Worm (Caenorhabditis elegans) whole organism, mixed stage, embryonic: Measurements from ENCODE around the gene F55H2.7.

Experiments
- bed-3 ChIP-seq: fragments of 200-800 bp; sonication (Bioruptor generic); optimal IDR thresholded peaks from 3 replicates; lab custom pipeline; 2018; ENCODE audit warnings: mild to moderate bottlenecking, missing genetic modification characterization, moderate library complexity, missing compliant biosample characterization
- blmp-1 ChIP-seq: fragments of 150-350 bp; optimal IDR thresholded peaks from 2 replicates; lab custom pipeline; 2014; ENCODE audit warnings: missing biosample characterization, missing genetic modification characterization
- ceh-39 ChIP-seq: fragments of 150-350 bp; optimal IDR thresholded peaks from 2 replicates; lab custom pipeline; 2014; ENCODE audit warnings: missing biosample characterization, missing genetic modification characterization
- ceh-83 ChIP-seq: fragments of 200-800 bp; sonication (Bioruptor generic); optimal IDR thresholded peaks from 2 replicates; lab custom pipeline; 2018; ENCODE audit warnings: mild to moderate bottlenecking, missing genetic modification characterization, missing compliant biosample characterization
- ces-1 ChIP-seq: fragments of 150-350 bp; optimal IDR thresholded peaks from 2 replicates; lab custom pipeline; 2014; ENCODE audit warnings: missing biosample characterization, missing genetic modification reagents, missing genetic modification characterization
- cnd-1 ChIP-seq: fragments of 200-800 bp; sonication (Bioruptor generic); optimal IDR thresholded peaks from 2 replicates; lab custom pipeline; 2018; ENCODE audit warnings: mild to moderate bottlenecking, missing genetic modification characterization, missing compliant biosample characterization
- drap-1 ChIP-seq: fragments of 200-800 bp; sonication (Bioruptor generic); optimal IDR thresholded peaks from 3 replicates; lab custom pipeline; 2018; ENCODE audit warnings: mild to moderate bottlenecking, missing genetic modification characterization, missing compliant biosample characterization
- elt-1 ChIP-seq: sonication (generic microtip); optimal IDR thresholded peaks from 2 replicates; lab custom pipeline; 2017; ENCODE audit warnings: missing genetic modification characterization, mild to moderate bottlenecking, missing compliant biosample characterization, antibody characterized with exemption, moderate library complexity, borderline replicate concordance; ENCODE audit not compliant: insufficient read depth
- elt-3 ChIP-seq: fragments of 150-350 bp; optimal IDR thresholded peaks from 2 replicates; lab custom pipeline; 2014; ENCODE audit warnings: missing biosample characterization, missing genetic modification characterization
- ham-2 ChIP-seq: fragments of 200-800 bp; sonication (Bioruptor generic); optimal IDR thresholded peaks from 2 replicates; lab custom pipeline; 2018; ENCODE audit warnings: mild to moderate bottlenecking, missing genetic modification characterization, missing compliant biosample characterization
- hlh-1 ChIP-seq: fragments of 150-350 bp; optimal IDR thresholded peaks from 2 replicates; lab custom pipeline; 2014; ENCODE audit warnings: missing biosample characterization, missing genetic modification reagents, missing genetic modification characterization
- lin-13 ChIP-seq: fragments of 150-350 bp; optimal IDR thresholded peaks from 2 replicates; lab custom pipeline; 2014; ENCODE audit warnings: missing biosample characterization, missing genetic modification characterization
- lsy-2 ChIP-seq: fragments of 150-350 bp; optimal IDR thresholded peaks from 2 replicates; lab custom pipeline; 2014; ENCODE audit warnings: missing biosample characterization, missing genetic modification characterization
- mab-5 ChIP-seq: fragments of 150-350 bp; optimal IDR thresholded peaks from 2 replicates; lab custom pipeline; 2014; ENCODE audit warnings: missing biosample characterization, missing genetic modification characterization
- mep-1 ChIP-seq: fragments of 150-350 bp; optimal IDR thresholded peaks from 2 replicates; lab custom pipeline; 2017; ENCODE audit warnings: missing biosample characterization, missing genetic modification reagents, missing genetic modification characterization, inconsistent platforms
- mls-2 ChIP-seq: sonication (generic microtip); optimal IDR thresholded peaks from 2 replicates; lab custom pipeline; 2016; ENCODE audit warnings: mild to moderate bottlenecking, missing genetic modification characterization, moderate library complexity, missing compliant biosample characterization
- nhr-12 ChIP-seq: fragments of 150-350 bp; optimal IDR thresholded peaks from 2 replicates; lab custom pipeline; 2014; ENCODE audit warnings: missing biosample characterization, missing genetic modification characterization
- nhr-2 ChIP-seq: fragments of 150-350 bp; optimal IDR thresholded peaks from 2 replicates; lab custom pipeline; 2014; ENCODE audit warnings: missing biosample characterization, missing genetic modification characterization
- nhr-237 ChIP-seq: fragments of 150-350 bp; optimal IDR thresholded peaks from 2 replicates; lab custom pipeline; 2014; ENCODE audit warnings: missing biosample characterization, missing genetic modification characterization
- nhr-28 ChIP-seq: fragments of 150-350 bp; optimal IDR thresholded peaks from 2 replicates; lab custom pipeline; 2014; ENCODE audit warnings: missing biosample characterization, missing genetic modification characterization
- nhr-76 ChIP-seq: sonication (generic microtip); optimal IDR thresholded peaks from 2 replicates; lab custom pipeline; 2017; ENCODE audit warnings: missing biosample characterization, missing genetic modification characterization
- pha-4 ChIP-seq: fragments of 150-350 bp; optimal IDR thresholded peaks from 2 replicates; lab custom pipeline; 2018; ENCODE audit warnings: missing biosample characterization, missing genetic modification reagents, missing genetic modification characterization
- sem-2 ChIP-seq: fragments of 200-800 bp; sonication (Bioruptor generic); optimal IDR thresholded peaks from 2 replicates; lab custom pipeline; 2018; ENCODE audit warnings: mild to moderate bottlenecking, missing genetic modification characterization, missing compliant biosample characterization
- sptf-1 ChIP-seq: sonication (generic microtip); optimal IDR thresholded peaks from 2 replicates; lab custom pipeline; 2017; ENCODE audit warnings: mild to moderate bottlenecking, missing genetic modification characterization, moderate library complexity, missing compliant biosample characterization
- tbx-8 ChIP-seq: fragments of 200-800 bp; sonication (Bioruptor generic); optimal IDR thresholded peaks from 2 replicates; lab custom pipeline; 2018; ENCODE audit warnings: mild to moderate bottlenecking, missing genetic modification characterization, moderate library complexity, missing compliant biosample characterization
- unc-120 ChIP-seq: sonication (generic microtip); optimal IDR thresholded peaks from 2 replicates; lab custom pipeline; 2017; ENCODE audit warnings: missing genetic modification characterization, missing compliant biosample characterization; ENCODE audit not compliant: poor library complexity, severe bottlenecking
- unc-62 ChIP-seq: fragments of 150-350 bp; optimal IDR thresholded peaks from 2 replicates; lab custom pipeline; 2014; ENCODE audit warnings: missing biosample characterization, missing genetic modification reagents, missing genetic modification characterization
- zip-8 ChIP-seq: fragments of 150-350 bp; optimal IDR thresholded peaks from 2 replicates; lab custom pipeline; 2014; ENCODE audit warnings: missing biosample characterization, missing genetic modification characterization
- ztf-11 ChIP-seq: fragments of 150-350 bp; optimal IDR thresholded peaks from 2 replicates; lab custom pipeline; 2014; ENCODE audit warnings: missing biosample characterization, missing genetic modification characterization

Gene F55H2.7

ce11 chrIII:9513569-9513968, 2.5 kb downstream of the F55H2.7 start, which contains the start of gene F55H2.8:
F55H2.8 (plus strand) TSS chrIII:9513869.
- TF ChIP-seq hlh-1 (tag; lab: Kevin White, UChicago): no peak
- TF ChIP-seq ztf-11 (tag; lab: Kevin White, UChicago): no peak
- no peak for TF ChIP-seq nhr-12 (tag; lab: Kevin White, UChicago)
- no peak for TF ChIP-seq mls-2 (tag; lab: Kevin White, UChicago)
- TF ChIP-seq mab-5: no peak
- TF ChIP-seq ham-2 (GFP tag; lab: Kevin White, UChicago): no peak

DNA sequence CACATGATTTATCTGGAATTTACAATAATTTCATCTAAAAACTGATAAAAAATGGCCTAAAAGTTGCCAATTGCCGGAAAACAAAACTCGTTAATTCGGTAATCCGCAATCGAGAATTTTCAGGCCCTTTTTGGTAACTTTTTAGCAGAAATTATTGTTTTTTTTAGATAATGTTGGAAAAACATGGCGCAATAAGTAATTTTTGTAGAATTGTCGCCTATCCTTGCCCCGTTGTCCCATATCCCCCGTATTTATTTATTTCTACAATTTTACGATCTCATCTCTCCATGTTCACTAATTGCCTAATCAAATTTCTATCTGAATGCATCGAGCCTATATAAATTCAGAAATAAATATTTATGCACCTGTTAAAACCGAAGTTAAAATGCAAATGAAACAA, 3.0 kb downstream of the F55H2.7 start:
- TF ChIP-seq ztf-11 (tag; lab: Kevin White, UChicago): no peak
- TF ChIP-seq mab-5: no peak
- TF ChIP-seq lin-13 (tag; lab: Kevin White, UChicago): no peak
- TF ChIP-seq nhr-2 (tag; lab: Kevin White, UChicago): no peak
- no peak for TF ChIP-seq ceh-39 (tag; lab: Kevin White, UChicago)
- TF ChIP-seq blmp-1 (tag; lab: Kevin White, UChicago): no peak
- no peak for TF ChIP-seq tbx-8 (GFP tag; lab: Kevin White, UChicago)
- no peak for TF ChIP-seq zip-8 (tag; lab: Kevin White, UChicago)
- no peak for TF ChIP-seq elt-3
- no peak for TF ChIP-seq sptf-1 (tag; lab: Kevin White, UChicago)

DNA sequence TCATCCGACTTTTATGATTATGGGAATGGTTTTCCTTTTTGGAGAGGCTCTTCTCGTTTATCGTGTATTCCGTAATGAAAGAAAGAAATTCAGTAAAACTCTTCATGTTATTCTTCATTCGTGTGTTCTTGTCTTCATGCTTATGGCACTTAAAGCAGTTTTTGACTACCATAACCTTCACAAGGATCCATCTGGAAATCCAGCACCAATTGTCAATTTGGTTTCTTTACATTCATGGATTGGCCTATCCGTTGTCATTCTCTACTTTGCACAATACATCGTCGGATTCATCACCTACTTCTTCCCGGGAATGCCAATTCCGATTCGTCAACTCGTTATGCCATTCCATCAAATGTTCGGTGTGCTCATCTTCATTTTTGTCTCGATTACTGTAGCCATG, 4.4 kb downstream of the F55H2.7 start:
- TF ChIP-seq ham-2 (GFP tag; lab: Kevin White, UChicago) (no peak), zip-8 (tag; lab: Kevin White, UChicago) (no peak), nhr-237 (no peak), lsy-2 (tag; lab: Kevin White, UChicago) (no peak), mab-5 (no peak), nhr-28 (tag; lab: Kevin White, UChicago) (no peak), pha-4 (tag; lab: Kevin White, UChicago) (no peak), mls-2 (tag; lab: Kevin White, UChicago) (no peak), tbx-8 (GFP tag; lab: Kevin White, UChicago) (no peak), bed-3 (GFP tag; lab: Kevin White, UChicago) (no peak), drap-1 (GFP tag; lab: Kevin White, UChicago) (no peak), elt-3 (no peak), ceh-39 (tag; lab: Kevin White, UChicago) (no peak), sem-2 (GFP tag; lab: Kevin White, UChicago) (no peak)

DNA sequence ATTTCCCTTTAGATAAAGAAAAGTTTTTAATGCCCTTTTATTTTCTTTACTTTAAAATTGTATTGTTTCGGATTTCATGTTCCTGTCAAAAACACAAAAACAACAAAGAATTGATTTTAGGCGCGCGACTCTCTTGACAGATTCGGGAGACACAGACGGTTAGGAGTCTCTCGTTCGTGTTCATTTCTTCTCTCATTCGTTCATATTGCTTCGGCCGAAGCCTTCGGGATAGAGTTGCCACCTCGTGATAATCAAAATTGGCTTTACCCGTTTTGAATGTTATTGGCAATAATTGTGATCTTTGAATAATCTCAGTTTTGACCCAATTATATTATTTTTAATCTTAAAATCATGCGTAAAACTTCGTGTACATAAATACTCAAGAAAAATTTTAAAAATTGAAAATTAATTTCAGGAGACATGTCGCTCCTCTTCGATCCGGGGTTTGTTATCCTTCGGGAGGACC, 5.0 kb downstream of the F55H2.7 start, which contains the start of gene F55H2.5:
Gene F55H2.5, plus strand, starts transcription at position 416 of the 466 bp plus-strand sequence.
- TF ChIP-seq tbx-8 (GFP tag; lab: Kevin White, UChicago) (no peak), pha-4 (tag; lab: Kevin White, UChicago) (no peak), mab-5 (no peak), sem-2 (GFP tag; lab: Kevin White, UChicago) (no peak), unc-62 (GFP tag; lab: Kevin White, UChicago) (no peak), mep-1 (tag; lab: Kevin White, UChicago) (no peak), ceh-39 (tag; lab: Kevin White, UChicago) (no peak), nhr-2 (tag; lab: Kevin White, UChicago) (no peak), elt-1 (tag; lab: Kevin White, UChicago) (no peak), mls-2 (tag; lab: Kevin White, UChicago) (no peak), bed-3 (GFP tag; lab: Kevin White, UChicago) (no peak), ceh-83 (GFP tag; lab: Kevin White, UChicago) (no peak), lsy-2 (tag; lab: Kevin White, UChicago) (no peak), sptf-1 (tag; lab: Kevin White, UChicago) (no peak)

DNA sequence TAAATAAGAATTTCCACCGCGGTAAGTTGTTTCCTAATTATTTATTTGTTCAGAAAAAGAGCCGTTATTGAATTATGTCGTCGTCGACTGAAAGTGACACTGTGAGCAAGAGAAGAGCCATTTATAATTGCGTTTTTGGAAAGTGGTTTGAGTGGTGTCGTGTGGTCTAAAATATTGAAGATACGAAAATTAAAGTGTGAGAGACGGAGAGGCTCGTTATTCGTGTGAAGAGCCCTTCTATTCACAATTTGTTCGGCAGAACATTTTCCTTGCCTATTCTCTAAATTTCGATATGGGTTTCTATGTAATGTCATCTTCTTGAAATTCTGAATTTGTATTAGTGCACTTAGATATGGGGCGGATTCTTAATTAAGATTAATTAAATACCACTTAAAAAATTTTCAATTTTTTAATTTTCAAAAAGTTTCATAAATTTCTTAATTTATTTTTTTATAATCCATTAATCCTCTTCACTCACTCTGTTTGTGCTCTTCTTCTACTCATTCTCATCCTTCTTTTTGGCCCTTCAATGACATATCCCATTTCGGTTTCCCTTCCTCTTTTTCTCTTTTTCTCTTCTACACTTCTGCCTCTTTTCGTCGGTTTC, 6.2 kb downstream of the F55H2.7 start:
- peak; percentile 94 for TF ChIP-seq ces-1 (GFP tag; lab: Kevin White, UChicago)
- TF ChIP-seq unc-120 (tag; lab: Kevin White, UChicago): peak; percentile 23
- TF ChIP-seq lin-13 (tag; lab: Kevin White, UChicago): no peak
- peak; percentile 45 for TF ChIP-seq unc-62 (GFP tag; lab: Kevin White, UChicago)

DNA sequence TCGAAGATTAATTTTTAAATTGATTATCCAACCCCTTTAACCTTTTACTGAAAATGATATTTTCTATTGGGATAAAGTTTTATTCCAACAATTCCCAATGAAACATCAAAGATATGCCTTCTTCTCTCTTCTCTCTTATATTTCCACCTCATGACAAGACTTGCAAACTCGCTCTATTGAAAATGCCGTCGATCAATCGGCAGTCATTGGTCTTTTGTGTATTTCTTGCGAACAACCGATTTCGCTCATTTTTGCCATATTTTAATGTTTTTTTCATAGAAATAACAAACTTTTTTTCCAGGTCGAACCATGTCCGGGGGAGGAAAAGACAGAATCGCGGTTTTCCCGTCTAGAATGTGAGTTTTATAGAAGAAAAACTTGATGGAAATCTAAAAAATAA, 8.2 kb downstream of the F55H2.7 start, which contains the start of gene vha-14:
Gene vha-14, plus strand, starts transcription at position 302 of the 400 bp plus-strand sequence.
- TF ChIP-seq mep-1 (tag; lab: Kevin White, UChicago): peak; percentile 71
- TF ChIP-seq cnd-1: no peak
- TF ChIP-seq ces-1 (GFP tag; lab: Kevin White, UChicago): peak; percentile 6
- TF ChIP-seq lsy-2 (tag; lab: Kevin White, UChicago): peak; percentile 38
- no peak for TF ChIP-seq pha-4 (tag; lab: Kevin White, UChicago)
- peak; percentile 19 for TF ChIP-seq nhr-237
- TF ChIP-seq unc-62 (GFP tag; lab: Kevin White, UChicago): peak; percentile 38
- TF ChIP-seq nhr-76 (tag; lab: Kevin White, UChicago): no peak
